Worm (Caenorhabditis elegans): ENCODE data around the gene wdr-60.

Gene wdr-60

ce11 chrIII:4998111-4998859, 11.3 kb downstream of the wdr-60 start, which contains the start of gene tmem-131:
tmem-131 (minus strand) TSS chrIII:4998161.
- TF ChIP-seq T22C8.4 (GFP tag; IDR thresholded peaks at IDR 0.05) (peak; percentile 57; the same call in 1 of the 2 replicates), tab-1 (GFP tag; IDR thresholded peaks at IDR 0.05) (no peak), klf-2 (GFP tag; conservative IDR thresholded peaks at IDR 0.05) (no peak), flt-1 (GFP tag; IDR thresholded peaks at IDR 0.05) (no peak), ref-1 (GFP tag; conservative IDR thresholded peaks at IDR 0.05) (no peak)

- TF ChIP-seq med-1 (GFP tag; optimal IDR thresholded peaks at IDR 0.05; ENCODE audit: insufficient read depth): no peak
- no peak for TF ChIP-seq klf-2 (GFP tag; conservative IDR thresholded peaks at IDR 0.05)
- TF ChIP-seq tab-1 (GFP tag; IDR thresholded peaks at IDR 0.05): no peak
- TF ChIP-seq cog-1 (tag; optimal IDR thresholded peaks at IDR 0.05): no peak
- no peak for TF ChIP-seq ztf-23 (GFP tag; IDR thresholded peaks at IDR 0.05)
- no peak for TF ChIP-seq flt-1 (GFP tag; IDR thresholded peaks at IDR 0.05)
- no peak for TF ChIP-seq ref-1 (GFP tag; conservative IDR thresholded peaks at IDR 0.05)
- TF ChIP-seq T22C8.4 (GFP tag; IDR thresholded peaks at IDR 0.05): no peak
- TF ChIP-seq ztf-29 (GFP tag; IDR thresholded peaks at IDR 0.05): no peak
Measured at ce11 chrIII:4998956-4999425, 12.0 kb downstream of the wdr-60 start, which contains the start of gene smcr-8. smcr-8 (plus strand) TSS chrIII:4999375.

ce11 chrIII:5002231-5002630, 15.2 kb downstream of the wdr-60 start, which contains the start of gene R144.10:
R144.10 (minus strand) TSS chrIII:5002331.
- TF ChIP-seq cog-1 (tag; optimal IDR thresholded peaks at IDR 0.05): no peak
- TF ChIP-seq klf-2 (GFP tag; conservative IDR thresholded peaks at IDR 0.05): no peak

- TF ChIP-seq tab-1 (GFP tag; IDR thresholded peaks at IDR 0.05): no peak
- no peak for TF ChIP-seq ztf-23 (GFP tag; IDR thresholded peaks at IDR 0.05)
- no peak for TF ChIP-seq flt-1 (GFP tag; IDR thresholded peaks at IDR 0.05)
- no peak for TF ChIP-seq klf-2 (GFP tag; conservative IDR thresholded peaks at IDR 0.05)
- TF ChIP-seq T22C8.4 (GFP tag; IDR thresholded peaks at IDR 0.05): no peak
- TF ChIP-seq med-1 (GFP tag; optimal IDR thresholded peaks at IDR 0.05; ENCODE audit: insufficient read depth): no peak
- TF ChIP-seq ref-1 (GFP tag; conservative IDR thresholded peaks at IDR 0.05): no peak
- TF ChIP-seq ztf-29 (GFP tag; IDR thresholded peaks at IDR 0.05): no peak
- no peak for TF ChIP-seq cog-1 (tag; optimal IDR thresholded peaks at IDR 0.05)
Measured at ce11 chrIII:5004621-5005020, 17.6 kb downstream of the wdr-60 start, which contains the start of gene R144.6. R144.6 (minus strand) TSS chrIII:5004721.

- TF ChIP-seq ztf-23 (GFP tag; IDR thresholded peaks at IDR 0.05) (no peak), ref-1 (GFP tag; conservative IDR thresholded peaks at IDR 0.05) (no peak), T22C8.4 (GFP tag; IDR thresholded peaks at IDR 0.05) (no peak), klf-2 (GFP tag; conservative IDR thresholded peaks at IDR 0.05) (no peak), tab-1 (GFP tag; IDR thresholded peaks at IDR 0.05) (no peak), med-1 (GFP tag; optimal IDR thresholded peaks at IDR 0.05; ENCODE audit: insufficient read depth) (no peak), flt-1 (GFP tag; IDR thresholded peaks at IDR 0.05) (no peak), cog-1 (tag; optimal IDR thresholded peaks at IDR 0.05) (no peak), ztf-29 (GFP tag; IDR thresholded peaks at IDR 0.05) (no peak)
Measured at ce11 chrIII:5006881-5007280, 19.9 kb downstream of the wdr-60 start, which contains the start of gene R144.12. R144.12 (minus strand) TSS chrIII:5006981.

ce11 chrIII:5008730-5009129, 21.7 kb downstream of the wdr-60 start, which contains the start of gene R144.11:
R144.11 (minus strand) TSS chrIII:5008830.
- no peak for TF ChIP-seq med-1 (GFP tag; optimal IDR thresholded peaks at IDR 0.05; ENCODE audit: insufficient read depth)
- no peak for TF ChIP-seq flt-1 (GFP tag; IDR thresholded peaks at IDR 0.05)
- no peak for TF ChIP-seq tab-1 (GFP tag; IDR thresholded peaks at IDR 0.05)
- no peak for TF ChIP-seq cog-1 (tag; optimal IDR thresholded peaks at IDR 0.05)
- no peak for TF ChIP-seq ref-1 (GFP tag; conservative IDR thresholded peaks at IDR 0.05)
- no peak for TF ChIP-seq T22C8.4 (GFP tag; IDR thresholded peaks at IDR 0.05)
- TF ChIP-seq ztf-23 (GFP tag; IDR thresholded peaks at IDR 0.05): no peak
- TF ChIP-seq klf-2 (GFP tag; conservative IDR thresholded peaks at IDR 0.05): no peak
- no peak for TF ChIP-seq ztf-29 (GFP tag; IDR thresholded peaks at IDR 0.05)

ce11 chrIII:5010723-5011122, 23.7 kb downstream of the wdr-60 start:
- TF ChIP-seq ref-1 (GFP tag; conservative IDR thresholded peaks at IDR 0.05) (no peak), cog-1 (tag; optimal IDR thresholded peaks at IDR 0.05) (no peak), med-1 (GFP tag; optimal IDR thresholded peaks at IDR 0.05; ENCODE audit: insufficient read depth) (no peak)

- no peak for TF ChIP-seq med-1 (GFP tag; optimal IDR thresholded peaks at IDR 0.05; ENCODE audit: insufficient read depth)
- TF ChIP-seq ref-1 (GFP tag; conservative IDR thresholded peaks at IDR 0.05): no peak
- TF ChIP-seq T22C8.4 (GFP tag; IDR thresholded peaks at IDR 0.05): no peak
- no peak for TF ChIP-seq cog-1 (tag; optimal IDR thresholded peaks at IDR 0.05)
- TF ChIP-seq klf-2 (GFP tag; conservative IDR thresholded peaks at IDR 0.05): no peak
- TF ChIP-seq tab-1 (GFP tag; IDR thresholded peaks at IDR 0.05): no peak
- TF ChIP-seq flt-1 (GFP tag; IDR thresholded peaks at IDR 0.05): no peak
- no peak for TF ChIP-seq ztf-29 (GFP tag; IDR thresholded peaks at IDR 0.05)
- no peak for TF ChIP-seq ztf-23 (GFP tag; IDR thresholded peaks at IDR 0.05)
Measured at ce11 chrIII:5012460-5012859, 25.5 kb downstream of the wdr-60 start.

ce11 chrIII:5013915-5014346, 26.9 kb downstream of the wdr-60 start:
- TF ChIP-seq T22C8.4 (GFP tag; IDR thresholded peaks at IDR 0.05): no peak
- TF ChIP-seq klf-2 (GFP tag; conservative IDR thresholded peaks at IDR 0.05): no peak
- TF ChIP-seq ref-1 (GFP tag; conservative IDR thresholded peaks at IDR 0.05): no peak
- TF ChIP-seq flt-1 (GFP tag; IDR thresholded peaks at IDR 0.05): peak; percentile 82; the same call in 1 of the 2 replicates
- 0 out of 2 replicates have a peak, but pooled peaks have one; percentile 21 for TF ChIP-seq tab-1 (GFP tag; IDR thresholded peaks at IDR 0.05)
- peak; percentile 94 for TF ChIP-seq ztf-23 (GFP tag; IDR thresholded peaks at IDR 0.05)
- TF ChIP-seq cog-1 (tag; optimal IDR thresholded peaks at IDR 0.05): peak; percentile 96
- TF ChIP-seq med-1 (GFP tag; optimal IDR thresholded peaks at IDR 0.05; ENCODE audit: insufficient read depth): no peak
- TF ChIP-seq ztf-29 (GFP tag; IDR thresholded peaks at IDR 0.05): 0 out of 2 replicates have a peak, but pooled peaks have one; percentile 27

Data from whole organism, midembryonic.